Worm (Caenorhabditis elegans): ENCODE results near the gene cdh-7.

Gene cdh-7

ce11 chrII:14841253-14841652, 1.8 kb upstream of the cdh-7 start:
- TF ChIP-seq D2030.7 (GFP tag; IDR thresholded peaks at IDR 0.05) (no peak), sptf-2 (GFP tag; optimal IDR thresholded peaks at IDR 0.05) (no peak), ztf-22 (GFP tag; optimal IDR thresholded peaks at IDR 0.05) (no peak), ceh-40 (GFP tag; IDR thresholded peaks at IDR 0.05) (no peak), madf-3 (GFP tag; IDR thresholded peaks at IDR 0.05) (no peak), B0261.1 (tag; optimal IDR thresholded peaks at IDR 0.05) (no peak), F55B11.4 (tag; optimal IDR thresholded peaks at IDR 0.05; ENCODE audit: borderline replicate concordance, insufficient read depth) (no peak), F22D6.2 (tag; optimal IDR thresholded peaks at IDR 0.05) (no peak), cebp-1 (GFP tag; IDR thresholded peaks at IDR 0.05) (no peak), cebp-1 (tag; optimal IDR thresholded peaks at IDR 0.05) (no peak), pbrm-1 (GFP tag; IDR thresholded peaks at IDR 0.05) (no peak), bed-2 (GFP tag; IDR thresholded peaks at IDR 0.05) (no peak), mxl-1 (tag; optimal IDR thresholded peaks at IDR 0.05) (no peak), attf-5 (GFP tag; optimal IDR thresholded peaks at IDR 0.05) (no peak), repo-1 (tag; optimal IDR thresholded peaks at IDR 0.05) (no peak), ceh-27 (GFP tag; optimal IDR thresholded peaks at IDR 0.05) (no peak), egl-18 (GFP tag; IDR thresholded peaks at IDR 0.05) (no peak), bed-1 (GFP tag; IDR thresholded peaks at IDR 0.05) (no peak), dpff-1 (tag; optimal IDR thresholded peaks at IDR 0.05) (no peak), lsl-1 (GFP tag; optimal IDR thresholded peaks at IDR 0.05) (no peak), snpc-1.1 (tag; optimal IDR thresholded peaks at IDR 0.05; ENCODE audit: insufficient read depth) (no peak)

ce11 chrII:14844253-14844652, 1.2 kb downstream of the cdh-7 start:
- no peak for TF ChIP-seq Y79H2A.3 (GFP tag; conservative IDR thresholded peaks at IDR 0.05)
- no peak for TF ChIP-seq ztf-18 (tag; optimal IDR thresholded peaks at IDR 0.05)
- no peak for TF ChIP-seq lsy-27 (tag; optimal IDR thresholded peaks at IDR 0.05; ENCODE audit: borderline replicate concordance, insufficient read depth)
- TF ChIP-seq ztf-22 (GFP tag; optimal IDR thresholded peaks at IDR 0.05) = no peak
- TF ChIP-seq ceh-100 (GFP tag; IDR thresholded peaks at IDR 0.05) = no peak
- TF ChIP-seq hmg-1.2 (GFP tag; IDR thresholded peaks at IDR 0.05) = no peak
- TF ChIP-seq fkh-3 (tag; optimal IDR thresholded peaks at IDR 0.05) = no peak
- TF ChIP-seq ceh-58 (GFP tag; IDR thresholded peaks at IDR 0.05) = no peak

ce11 chrII:14849897-14850296, 6.9 kb downstream of the cdh-7 start:
- TF ChIP-seq sea-2 (GFP tag; IDR thresholded peaks at IDR 0.05) (no peak), lag-1 (GFP tag; IDR thresholded peaks at IDR 0.05) (no peak)

DNA sequence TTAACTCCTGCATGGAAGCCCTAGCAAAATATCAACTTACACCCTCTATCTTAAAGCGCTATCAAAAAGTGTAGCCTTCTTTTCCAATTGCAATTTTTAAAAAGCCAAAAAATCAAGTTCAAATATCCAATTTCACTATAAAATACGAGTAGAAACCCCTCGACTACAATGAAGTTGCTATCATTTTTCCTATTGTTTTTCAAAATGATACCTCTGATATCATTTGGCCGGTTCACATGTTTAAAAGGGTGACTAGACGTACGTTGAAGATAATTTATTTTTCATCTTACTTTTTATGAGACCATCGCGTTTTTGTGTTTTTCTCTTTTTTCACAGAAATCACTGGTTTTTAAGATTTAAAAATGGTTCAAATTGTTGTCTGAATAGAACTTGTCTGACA, 8.5 kb downstream of the cdh-7 start, which contains the start of gene R05H10.1:
Gene R05H10.1, plus strand, starts transcription at position 334 of the 400 bp plus-strand sequence.
- TF ChIP-seq hsf-1 (GFP tag; IDR thresholded peaks at IDR 0.05) (no peak), T07F8.4 (tag; optimal IDR thresholded peaks at IDR 0.05) (no peak), Y79H2A.3 (GFP tag; conservative IDR thresholded peaks at IDR 0.05) (no peak), ceh-27 (GFP tag; optimal IDR thresholded peaks at IDR 0.05) (no peak), hrde-1 (tag; optimal IDR thresholded peaks at IDR 0.05; ENCODE audit: borderline replicate concordance) (no peak), dpl-1 (GFP tag; optimal IDR thresholded peaks at IDR 0.05) (no peak), snpc-1.1 (tag; optimal IDR thresholded peaks at IDR 0.05; ENCODE audit: insufficient read depth) (no peak), attf-3 (GFP tag; conservative IDR thresholded peaks at IDR 0.05) (no peak), dpff-1 (tag; optimal IDR thresholded peaks at IDR 0.05) (no peak), Y95B8A.8 (GFP tag; IDR thresholded peaks at IDR 0.05) (no peak), rcor-1 (GFP tag; IDR thresholded peaks at IDR 0.05) (no peak), lin-54 (GFP tag; optimal IDR thresholded peaks at IDR 0.05) (no peak), snpc-3.4 (tag; optimal IDR thresholded peaks at IDR 0.05) (no peak), madf-8 (GFP tag; conservative IDR thresholded peaks at IDR 0.05) (no peak), tbp1 (GFP tag; optimal IDR thresholded peaks at IDR 0.05) (no peak), ztf-22 (GFP tag; optimal IDR thresholded peaks at IDR 0.05) (no peak)
